Worm (Caenorhabditis elegans) whole organism, L2 larva: Measurements from ENCODE around the gene lmtr-3.

ENCODE experiments used
- C34F6.9 ChIP-seq: fragments of 150-350 bp; optimal IDR thresholded peaks from 2 replicates; lab custom pipeline; 2014; ENCODE audit warnings: missing biosample characterization, missing genetic modification characterization
- R02D3.7 ChIP-seq: fragments of 150-350 bp; optimal IDR thresholded peaks from 2 replicates; lab custom pipeline; 2014; ENCODE audit warnings: missing biosample characterization, missing genetic modification characterization
- alr-1 ChIP-seq: fragments of 150-350 bp; optimal IDR thresholded peaks from 2 replicates; lab custom pipeline; 2014; ENCODE audit warnings: missing biosample characterization, missing genetic modification characterization
- ama-1 ChIP-seq: fragments of 150-350 bp; optimal IDR thresholded peaks from 2 replicates; lab custom pipeline; 2018; ENCODE audit warnings: inconsistent platforms
- blmp-1 ChIP-seq: sonication (generic microtip); optimal IDR thresholded peaks from 2 replicates; lab custom pipeline; 2017; ENCODE audit warnings: missing genetic modification characterization, mild to moderate bottlenecking, missing compliant biosample characterization, antibody characterized with exemption, moderate library complexity; ENCODE audit not compliant: insufficient read depth
- ceh-82 ChIP-seq: fragments of 150-350 bp; optimal IDR thresholded peaks from 2 replicates; lab custom pipeline; 2014; ENCODE audit warnings: missing biosample characterization, missing genetic modification characterization
- crh-2 ChIP-seq: sonication (generic microtip); optimal IDR thresholded peaks from 2 replicates; lab custom pipeline; 2017; ENCODE audit warnings: missing biosample characterization, missing genetic modification characterization
- dmd-4 ChIP-seq: sonication (generic microtip); optimal IDR thresholded peaks from 2 replicates; lab custom pipeline; 2017; ENCODE audit warnings: missing biosample characterization, missing genetic modification characterization
- egl-27 ChIP-seq: sonication (generic microtip); optimal IDR thresholded peaks from 3 replicates; lab custom pipeline; 2017; ENCODE audit warnings: missing biosample characterization, missing genetic modification reagents, missing genetic modification characterization
- elt-3 ChIP-seq: sonication (generic microtip); optimal IDR thresholded peaks from 2 replicates; lab custom pipeline; 2017; ENCODE audit warnings: missing biosample characterization, missing genetic modification characterization
- fos-1 ChIP-seq: fragments of 150-350 bp; optimal IDR thresholded peaks from 2 replicates; lab custom pipeline; 2014; ENCODE audit warnings: missing biosample characterization, missing genetic modification characterization
- gmeb-1 ChIP-seq: fragments of 150-350 bp; optimal IDR thresholded peaks from 2 replicates; lab custom pipeline; 2014; ENCODE audit warnings: missing biosample characterization, missing genetic modification characterization
- lin-11 ChIP-seq: fragments of 150-350 bp; sonication (generic microtip); optimal IDR thresholded peaks from 2 replicates; lab custom pipeline; 2014; ENCODE audit warnings: missing biosample characterization, missing genetic modification characterization, inconsistent platforms, mixed read lengths
- lin-13 ChIP-seq: fragments of 150-350 bp; optimal IDR thresholded peaks from 2 replicates; lab custom pipeline; 2014; ENCODE audit warnings: missing biosample characterization, missing genetic modification reagents, missing genetic modification characterization
- lsy-2 ChIP-seq, 2 experiments: fragments of 150-350 bp in 1 of 2; sonication (generic microtip) in 1 of 2; optimal IDR thresholded peaks; 2 replicates each; lab custom pipeline; 2014 to 2017; ENCODE audit warnings: missing biosample characterization in 2 of 2, missing genetic modification characterization in 2 of 2
- mbf-1 ChIP-seq: sonication (generic microtip); optimal IDR thresholded peaks from 2 replicates; lab custom pipeline; 2017; ENCODE audit warnings: missing biosample characterization, missing genetic modification characterization
- nhr-10 ChIP-seq: sonication (generic microtip); optimal IDR thresholded peaks from 2 replicates; lab custom pipeline; 2017; ENCODE audit warnings: missing biosample characterization, missing genetic modification characterization
- nhr-11 ChIP-seq: fragments of 150-350 bp; optimal IDR thresholded peaks from 2 replicates; lab custom pipeline; 2014; ENCODE audit warnings: missing biosample characterization, missing genetic modification characterization
- nhr-21 ChIP-seq: fragments of 150-350 bp; optimal IDR thresholded peaks from 2 replicates; lab custom pipeline; 2014; ENCODE audit warnings: missing biosample characterization, missing genetic modification characterization
- nhr-23 ChIP-seq: fragments of 150-350 bp; optimal IDR thresholded peaks from 2 replicates; lab custom pipeline; 2014; ENCODE audit warnings: missing biosample characterization, missing genetic modification reagents, missing genetic modification characterization
- nhr-25 ChIP-seq: fragments of 150-350 bp; sonication (generic microtip); optimal IDR thresholded peaks from 3 replicates; lab custom pipeline; 2014; ENCODE audit warnings: missing biosample characterization, missing genetic modification characterization
- nhr-6 ChIP-seq: fragments of 150-350 bp; optimal IDR thresholded peaks from 2 replicates; lab custom pipeline; 2014; ENCODE audit warnings: missing biosample characterization, missing genetic modification characterization
- peb-1 ChIP-seq: fragments of 150-350 bp; optimal IDR thresholded peaks from 2 replicates; lab custom pipeline; 2014; ENCODE audit warnings: missing biosample characterization, missing genetic modification characterization
- skn-1 ChIP-seq: sonication (generic microtip); optimal IDR thresholded peaks from 2 replicates; lab custom pipeline; 2017; ENCODE audit warnings: missing biosample characterization, missing genetic modification characterization
- sma-3 ChIP-seq: sonication (generic microtip); optimal IDR thresholded peaks from 2 replicates; lab custom pipeline; 2016; ENCODE audit warnings: missing genetic modification reagents, missing genetic modification characterization, missing compliant biosample characterization
- sma-9 ChIP-seq, 2 experiments: fragments of 150-350 bp in 1 of 2; sonication (generic microtip) in 1 of 2; optimal IDR thresholded peaks; 2 replicates each; lab custom pipeline; 2014 to 2016; ENCODE audit warnings: missing genetic modification characterization in 2 of 2, mild to moderate bottlenecking in 1 of 2, missing biosample characterization in 1 of 2, missing compliant biosample characterization in 1 of 2, missing genetic modification reagents in 1 of 2, moderate library complexity in 1 of 2
- snpc-4 ChIP-seq: fragments of 150-350 bp; optimal IDR thresholded peaks from 2 replicates; lab custom pipeline; 2014; ENCODE audit warnings: missing biosample characterization, missing genetic modification characterization
- unc-39 ChIP-seq: fragments of 150-350 bp; optimal IDR thresholded peaks from 2 replicates; lab custom pipeline; 2014; ENCODE audit warnings: missing biosample characterization, missing genetic modification characterization
- unc-55 ChIP-seq: fragments of 150-350 bp; sonication (generic microtip); optimal IDR thresholded peaks from 3 replicates; lab custom pipeline; 2014; ENCODE audit warnings: missing biosample characterization, missing genetic modification reagents, missing genetic modification characterization
- unc-62 ChIP-seq: fragments of 150-350 bp; optimal IDR thresholded peaks from 2 replicates; lab custom pipeline; 2014; ENCODE audit warnings: missing biosample characterization, missing genetic modification reagents, missing genetic modification characterization
- zag-1 ChIP-seq: fragments of 150-350 bp; optimal IDR thresholded peaks from 2 replicates; lab custom pipeline; 2014; ENCODE audit warnings: missing biosample characterization, missing genetic modification characterization
- ztf-11 ChIP-seq: sonication (generic microtip); optimal IDR thresholded peaks from 2 replicates; lab custom pipeline; 2017; ENCODE audit warnings: missing biosample characterization, missing genetic modification characterization

lmtr-3 gene

DNA sequence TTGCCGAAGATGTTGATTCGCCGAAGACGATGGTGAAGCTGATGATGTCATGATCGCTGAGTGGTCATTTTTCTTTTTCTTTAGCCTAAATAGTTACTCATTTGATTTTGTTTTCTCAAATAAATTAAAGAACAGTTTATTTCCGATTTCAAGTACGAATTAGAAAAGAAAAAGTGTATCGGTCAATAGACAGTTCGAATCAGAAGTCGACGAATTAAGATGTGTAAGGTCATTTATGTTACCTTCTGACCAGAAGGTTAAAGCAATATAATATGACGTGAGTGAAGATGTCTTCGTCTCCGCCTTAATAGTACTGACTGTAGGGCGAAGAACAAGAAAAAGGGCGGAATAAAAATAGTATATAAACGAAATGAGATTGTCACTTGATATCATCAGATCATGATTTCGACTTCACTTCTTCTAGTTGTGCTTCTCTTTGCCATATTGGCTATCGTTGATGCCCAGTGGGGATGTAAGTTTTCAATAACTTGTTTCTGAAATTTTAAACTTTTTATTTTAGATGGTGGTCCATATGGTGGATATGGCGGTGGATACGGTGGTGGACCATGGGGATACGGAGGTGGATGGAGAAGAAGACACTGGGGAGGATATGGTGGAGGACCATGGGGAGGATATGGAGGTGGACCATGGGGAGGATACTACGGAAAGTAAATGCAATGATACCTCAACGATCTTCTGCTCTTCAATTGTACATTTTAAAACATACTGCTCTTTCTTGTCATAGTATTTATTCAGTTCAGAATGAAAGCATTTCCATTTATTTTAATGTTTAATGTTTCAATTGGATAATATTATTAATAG, 23.2 kb downstream of the lmtr-3 start, which contains the start of the genes T19C4.24 and nlp-33:
TSS of gene T19C4.24 (minus strand) at position 51 of the 822 bp plus-strand sequence.
TSS of gene nlp-33 (plus strand) at position 389 of the 822 bp plus-strand sequence.
- TF ChIP-seq peb-1 (tag; lab: Kevin White, UChicago) (no peak), blmp-1 (tag; lab: Kevin White, UChicago) (peak; percentile 28), nhr-11 (tag; lab: Kevin White, UChicago) (no peak), snpc-4 (no peak), crh-2 (peak; percentile 4), alr-1 (tag; lab: Kevin White, UChicago) (no peak), R02D3.7 (tag; lab: Kevin White, UChicago) (no peak), sma-9 (GFP tag; optimal IDR thresholded peaks at IDR 0.05; lab: Kevin White, UChicago) (peak; percentile 37), sma-9 (tag; optimal IDR thresholded peaks at IDR 0.05; lab: Kevin White, UChicago) (no peak), nhr-25 (tag; lab: Kevin White, UChicago) (peak; percentile 87), ama-1 (lab: Kevin White, UChicago) (peak; percentile 94), sma-3 (peak; percentile 72)

DNA sequence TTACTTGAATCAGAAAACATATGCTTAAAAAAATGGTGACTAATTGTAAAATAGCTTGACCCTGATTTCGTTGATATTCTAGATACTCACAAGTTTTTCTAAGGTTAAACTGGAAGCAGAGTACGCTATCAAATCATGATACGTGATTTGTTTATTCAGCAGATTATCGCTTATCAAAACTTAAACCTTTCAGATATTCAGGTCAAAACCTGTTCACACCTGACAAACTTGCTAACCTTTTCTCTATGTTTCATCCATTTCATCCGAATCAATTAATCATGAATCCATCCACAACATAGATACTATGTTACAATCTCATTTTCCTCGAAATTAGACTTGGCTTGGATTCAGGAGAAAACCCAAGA, 23.8 kb downstream of the lmtr-3 start:
- TF ChIP-seq nhr-6 (tag; lab: Kevin White, UChicago), result no peak
- no peak for TF ChIP-seq C34F6.9 (tag; lab: Kevin White, UChicago)
- TF ChIP-seq ztf-11 (tag; lab: Kevin White, UChicago), result no peak
- no peak for TF ChIP-seq crh-2
- TF ChIP-seq ama-1 (lab: Kevin White, UChicago), result no peak
- TF ChIP-seq nhr-10, result no peak
- TF ChIP-seq lin-13 (GFP tag; lab: Kevin White, UChicago), result peak; percentile 14
- TF ChIP-seq sma-3, result peak; percentile 62
- no peak for TF ChIP-seq dmd-4 (tag; lab: Kevin White, UChicago)
- TF ChIP-seq mbf-1 (tag; lab: Kevin White, UChicago), result no peak
- peak; percentile 74 for TF ChIP-seq nhr-25 (tag; lab: Kevin White, UChicago)
- TF ChIP-seq gmeb-1, result no peak
- no peak for TF ChIP-seq ceh-82 (tag; lab: Kevin White, UChicago)
- TF ChIP-seq nhr-23 (tag; lab: Kevin White, UChicago), result no peak
- peak; percentile 84 for TF ChIP-seq nhr-21 (tag; lab: Kevin White, UChicago)
- TF ChIP-seq unc-39 (tag; lab: Kevin White, UChicago), result no peak

DNA sequence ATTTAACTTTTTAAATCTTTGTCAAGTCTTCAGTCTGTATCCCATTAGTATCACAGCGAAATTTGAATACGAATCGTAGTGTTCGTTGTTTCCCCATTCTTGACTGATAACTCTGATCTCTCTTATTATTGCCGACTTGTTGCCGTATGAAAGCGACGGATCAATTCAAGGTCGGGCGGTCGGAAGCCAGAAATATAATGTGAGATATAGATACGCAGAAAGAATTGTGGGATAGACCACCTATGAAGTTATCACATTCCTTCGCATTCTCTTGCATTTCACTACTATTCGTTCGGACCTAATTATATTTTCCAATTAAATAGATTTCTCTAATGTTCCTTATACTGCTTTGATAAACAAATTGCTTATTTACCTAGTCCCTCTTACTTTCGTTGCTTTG, 25.0 kb downstream of the lmtr-3 start:
- TF ChIP-seq nhr-25 (tag; lab: Kevin White, UChicago), result peak; percentile 4
- TF ChIP-seq C34F6.9 (tag; lab: Kevin White, UChicago), result no peak
- TF ChIP-seq zag-1 (tag; lab: Kevin White, UChicago), result no peak

DNA sequence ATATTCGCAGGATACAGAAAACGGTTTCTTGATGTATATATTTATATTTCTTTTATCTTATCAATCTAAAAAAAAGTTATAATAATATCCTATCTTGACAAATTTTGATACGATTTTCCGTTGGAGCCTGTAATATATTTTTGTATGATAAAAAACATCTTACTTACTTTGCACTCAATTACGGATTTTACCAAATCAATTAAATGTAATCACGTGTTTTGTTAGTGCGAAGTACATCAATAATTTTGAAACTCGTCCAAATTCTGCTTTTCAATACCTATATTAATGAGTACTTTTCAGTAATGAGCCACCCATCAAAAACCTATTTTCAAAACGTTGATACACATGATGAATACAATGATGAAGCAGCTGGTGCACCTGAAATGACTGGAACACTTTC, 25.4 kb downstream of the lmtr-3 start, which contains the start of gene T19C4.1:
TSS of gene T19C4.1 (plus strand) at position 301 of the 400 bp plus-strand sequence.
- TF ChIP-seq nhr-6 (tag; lab: Kevin White, UChicago), result no peak
- TF ChIP-seq egl-27, result no peak
- no peak for TF ChIP-seq lin-11
- no peak for TF ChIP-seq unc-55 (GFP tag; lab: Kevin White, UChicago)
- TF ChIP-seq zag-1 (tag; lab: Kevin White, UChicago), result no peak
- no peak for TF ChIP-seq elt-3 (tag; lab: Kevin White, UChicago)
- no peak for TF ChIP-seq peb-1 (tag; lab: Kevin White, UChicago)
- no peak for TF ChIP-seq C34F6.9 (tag; lab: Kevin White, UChicago)
- TF ChIP-seq unc-39 (tag; lab: Kevin White, UChicago), result no peak
- TF ChIP-seq lsy-2 (tag; optimal IDR thresholded peaks at IDR 0.05; lab: Kevin White, UChicago), result no peak
- TF ChIP-seq unc-62, result no peak
- no peak for TF ChIP-seq dmd-4 (tag; lab: Kevin White, UChicago)
- TF ChIP-seq nhr-10, result no peak
- no peak for TF ChIP-seq skn-1 (tag; lab: Kevin White, UChicago)
- TF ChIP-seq fos-1, result no peak
- no peak for TF ChIP-seq alr-1 (tag; lab: Kevin White, UChicago)

DNA sequence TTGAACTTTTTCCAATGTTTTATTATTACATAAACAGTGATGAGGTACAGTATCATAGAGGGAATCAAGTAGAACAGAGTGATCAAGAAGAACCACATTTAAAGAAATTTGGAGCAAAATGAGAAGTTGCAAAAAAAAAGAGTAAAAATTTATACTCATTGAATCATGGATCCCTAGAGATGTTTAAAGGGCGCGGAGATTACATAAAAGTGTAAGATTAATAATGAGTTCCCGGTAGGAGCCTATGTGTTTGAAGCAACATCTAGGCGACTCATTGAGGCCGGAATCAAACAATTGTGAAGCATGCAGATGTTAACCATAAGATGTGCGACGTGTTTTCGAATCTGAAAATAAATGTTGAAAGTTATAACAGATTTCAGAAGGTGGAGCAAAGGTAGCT, 28.3 kb downstream of the lmtr-3 start, which contains the start of gene srg-39:
TSS of gene srg-39 (minus strand) at position 101 of the 400 bp plus-strand sequence.
- TF ChIP-seq ama-1 (lab: Kevin White, UChicago), result no peak
